Worm (Caenorhabditis elegans): ENCODE results near the gene ceh-20.

The ceh-20 gene

DNA sequence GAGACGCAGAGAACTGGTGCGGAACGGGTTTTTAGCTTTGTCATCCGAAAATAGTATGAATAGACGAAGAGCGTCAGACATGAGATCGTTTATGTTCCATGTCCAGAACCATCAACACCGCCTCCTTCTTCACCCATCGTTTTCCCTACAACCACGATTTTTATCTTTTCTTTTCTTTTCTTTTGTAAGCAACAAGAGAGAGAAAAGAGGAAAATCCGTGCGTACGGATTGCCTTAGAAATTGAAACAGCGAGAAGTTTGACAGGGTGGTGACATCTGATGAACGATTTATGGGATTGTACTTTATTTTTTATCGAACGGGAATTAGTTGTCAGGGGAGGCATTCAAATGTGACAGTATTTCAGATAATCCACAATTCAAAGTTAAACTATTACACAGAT lies 33.9 kb upstream of the ceh-20 start, which contains the start of gene abu-13:
abu-13 (minus strand) TSS at position 152 of the 400 bp plus-strand sequence.
- peak; percentile 30 for TF ChIP-seq nhr-21 (tag; optimal IDR thresholded peaks at IDR 0.05)
- no peak for TF ChIP-seq nhr-6 (tag; optimal IDR thresholded peaks at IDR 0.05)
- TF ChIP-seq sem-4 (tag; optimal IDR thresholded peaks at IDR 0.05), result peak; percentile 7
- no peak for TF ChIP-seq unc-55 (GFP tag; optimal IDR thresholded peaks at IDR 0.05)

ce11 chrIII:6946382-6946781 lies 33.3 kb upstream of the ceh-20 start, which contains the start of gene let-711:
Gene let-711 (plus strand): TSS chrIII:6946718.
- TF ChIP-seq C34F6.9 (tag; optimal IDR thresholded peaks at IDR 0.05) (peak; percentile 26), lsy-2 (tag; optimal IDR thresholded peaks at IDR 0.05) (peak in 1 of 2 experiments; percentile 37), unc-55 (GFP tag; optimal IDR thresholded peaks at IDR 0.05) (peak; percentile 20), mab-5 (tag; optimal IDR thresholded peaks at IDR 0.05) (no peak)

DNA sequence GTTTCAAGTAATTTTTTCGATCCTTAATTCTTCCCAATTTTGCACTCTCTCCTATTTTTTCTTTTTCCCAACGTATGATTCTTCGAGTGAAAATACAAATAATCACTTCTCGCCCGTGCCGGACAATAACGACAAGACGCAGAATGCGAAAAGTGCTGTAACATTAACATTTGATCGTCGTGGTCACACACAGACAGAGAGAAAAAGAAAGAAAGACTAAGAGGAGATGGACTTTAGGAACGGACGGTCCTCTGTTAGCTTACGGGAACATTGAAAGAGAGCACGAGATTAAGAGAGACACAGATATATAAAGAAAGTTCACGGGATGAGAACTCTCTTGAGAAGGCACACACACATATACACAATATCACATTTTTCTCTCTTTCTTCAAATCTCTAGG lies 31.8 kb upstream of the ceh-20 start:
- TF ChIP-seq fos-1 (tag; optimal IDR thresholded peaks at IDR 0.05), result peak; percentile 17
- TF ChIP-seq sem-4 (tag; optimal IDR thresholded peaks at IDR 0.05), result peak; percentile 31
- TF ChIP-seq aly-2 (tag; optimal IDR thresholded peaks at IDR 0.05), result no peak
- peak; percentile 7 for TF ChIP-seq F13H6.1 (tag; optimal IDR thresholded peaks at IDR 0.05)
- TF ChIP-seq blmp-1 (tag; optimal IDR thresholded peaks at IDR 0.05; ENCODE audit: insufficient read depth), result no peak
- no peak for TF ChIP-seq lin-11 (tag; optimal IDR thresholded peaks at IDR 0.05)
- TF ChIP-seq nhr-21 (tag; optimal IDR thresholded peaks at IDR 0.05), result no peak
- TF ChIP-seq nhr-237 (tag; optimal IDR thresholded peaks at IDR 0.05), result no peak
- TF ChIP-seq lin-13 (GFP tag; optimal IDR thresholded peaks at IDR 0.05), result no peak
- peak; percentile 12 for TF ChIP-seq C34F6.9 (tag; optimal IDR thresholded peaks at IDR 0.05)
- TF ChIP-seq egl-27 (tag; optimal IDR thresholded peaks at IDR 0.05), result no peak
- TF ChIP-seq nhr-11 (tag; optimal IDR thresholded peaks at IDR 0.05), result no peak
- no peak for TF ChIP-seq unc-39 (tag; optimal IDR thresholded peaks at IDR 0.05)
- TF ChIP-seq skn-1 (tag; optimal IDR thresholded peaks at IDR 0.05), result no peak
- no peak for TF ChIP-seq peb-1 (tag; optimal IDR thresholded peaks at IDR 0.05)
- no peak for TF ChIP-seq ztf-4 (tag; optimal IDR thresholded peaks at IDR 0.05)
- TF ChIP-seq mab-5 (tag; optimal IDR thresholded peaks at IDR 0.05), result no peak
- TF ChIP-seq unc-55 (GFP tag; optimal IDR thresholded peaks at IDR 0.05), result no peak

- no peak for TF ChIP-seq sem-4 (tag; optimal IDR thresholded peaks at IDR 0.05)
- TF ChIP-seq C34F6.9 (tag; optimal IDR thresholded peaks at IDR 0.05), result peak; percentile 59
- no peak for TF ChIP-seq nhr-21 (tag; optimal IDR thresholded peaks at IDR 0.05)
- TF ChIP-seq unc-62 (GFP tag; optimal IDR thresholded peaks at IDR 0.05), result no peak
- no peak for TF ChIP-seq mab-5 (tag; optimal IDR thresholded peaks at IDR 0.05)
- no peak for TF ChIP-seq ama-1 (optimal IDR thresholded peaks at IDR 0.05)
- peak; percentile 43 for TF ChIP-seq blmp-1 (tag; optimal IDR thresholded peaks at IDR 0.05; ENCODE audit: insufficient read depth)
- TF ChIP-seq sma-9 (GFP tag; optimal IDR thresholded peaks at IDR 0.05), result no peak
- no peak for TF ChIP-seq sma-9 (tag; optimal IDR thresholded peaks at IDR 0.05)
- no peak for TF ChIP-seq nhr-23 (tag; optimal IDR thresholded peaks at IDR 0.05)
- TF ChIP-seq lin-13 (GFP tag; optimal IDR thresholded peaks at IDR 0.05), result no peak
- peak; percentile 32 for TF ChIP-seq unc-55 (GFP tag; optimal IDR thresholded peaks at IDR 0.05)
- TF ChIP-seq Y55F3AM.14 (GFP tag; optimal IDR thresholded peaks at IDR 0.05), result no peak
- TF ChIP-seq lin-39 (tag; optimal IDR thresholded peaks at IDR 0.05), result no peak
- no peak for TF ChIP-seq mbf-1 (tag; optimal IDR thresholded peaks at IDR 0.05)
- no peak for TF ChIP-seq lin-11 (tag; optimal IDR thresholded peaks at IDR 0.05)
- TF ChIP-seq lsy-2 (tag; optimal IDR thresholded peaks at IDR 0.05), result peak in 1 of 2 experiments; percentile 41
- no peak for TF ChIP-seq gmeb-1 (tag; optimal IDR thresholded peaks at IDR 0.05)
- TF ChIP-seq ZK546.5 (tag; optimal IDR thresholded peaks at IDR 0.05), result no peak
- TF ChIP-seq mdl-1 (tag; optimal IDR thresholded peaks at IDR 0.05), result no peak
- TF ChIP-seq nhr-12 (tag; optimal IDR thresholded peaks at IDR 0.05), result no peak
- no peak for TF ChIP-seq skn-1 (tag; optimal IDR thresholded peaks at IDR 0.05)
- no peak for TF ChIP-seq ztf-1 (GFP tag; conservative IDR thresholded peaks at IDR 0.05)
- TF ChIP-seq elt-3 (tag; optimal IDR thresholded peaks at IDR 0.05), result no peak
- TF ChIP-seq ceh-16 (tag; optimal IDR thresholded peaks at IDR 0.05), result no peak
- TF ChIP-seq fos-1 (tag; optimal IDR thresholded peaks at IDR 0.05), result no peak
Observed at ce11 chrIII:6951435-6951834, 28.2 kb upstream of the ceh-20 start.

- no peak for TF ChIP-seq mab-5 (tag; optimal IDR thresholded peaks at IDR 0.05)
- no peak for TF ChIP-seq mbf-1 (tag; optimal IDR thresholded peaks at IDR 0.05)
- TF ChIP-seq egl-27 (tag; optimal IDR thresholded peaks at IDR 0.05), result no peak
- TF ChIP-seq elt-1 (tag; optimal IDR thresholded peaks at IDR 0.05), result no peak
- no peak for TF ChIP-seq sma-9 (GFP tag; optimal IDR thresholded peaks at IDR 0.05)
- no peak for TF ChIP-seq sma-9 (tag; optimal IDR thresholded peaks at IDR 0.05)
- TF ChIP-seq R02D3.7 (tag; optimal IDR thresholded peaks at IDR 0.05), result no peak
- no peak for TF ChIP-seq unc-39 (tag; optimal IDR thresholded peaks at IDR 0.05)
- TF ChIP-seq nhr-11 (tag; optimal IDR thresholded peaks at IDR 0.05), result no peak
- no peak for TF ChIP-seq alr-1 (tag; optimal IDR thresholded peaks at IDR 0.05)
- TF ChIP-seq nhr-237 (tag; optimal IDR thresholded peaks at IDR 0.05), result no peak
- no peak for TF ChIP-seq aly-2 (tag; optimal IDR thresholded peaks at IDR 0.05)
- no peak for TF ChIP-seq ztf-1 (GFP tag; conservative IDR thresholded peaks at IDR 0.05)
- TF ChIP-seq nhr-129 (tag; optimal IDR thresholded peaks at IDR 0.05), result no peak
- no peak for TF ChIP-seq ZK546.5 (tag; optimal IDR thresholded peaks at IDR 0.05)
- TF ChIP-seq gmeb-1 (tag; optimal IDR thresholded peaks at IDR 0.05), result no peak
- TF ChIP-seq lin-11 (tag; optimal IDR thresholded peaks at IDR 0.05), result no peak
- no peak for TF ChIP-seq elt-3 (tag; optimal IDR thresholded peaks at IDR 0.05)
Observed at ce11 chrIII:6953373-6953772, 26.3 kb upstream of the ceh-20 start.
